Fruit fly (Drosophila melanogaster) whole organism, wandering third instar larva: ENCODE results near the gene 14-3-3epsilon.
A peak's percentile ranks its signal among the peaks of the same experiment; 100 is the strongest.

ENCODE experiments used
- Abd-B ChIP-seq: fragments of >200 bp; optimal IDR thresholded peaks from 2 replicates; lab custom pipeline; 2017; ENCODE audit warnings: missing biosample characterization, missing genetic modification characterization
- CG32264 ChIP-seq: fragments of 200-800 bp; sonication (Bioruptor generic); optimal IDR thresholded peaks from 2 replicates; lab custom pipeline; 2016; ENCODE audit warnings: missing biosample characterization, missing genetic modification characterization
- CG9705 ChIP-seq: fragments of 200-800 bp; sonication (Bioruptor generic); optimal IDR thresholded peaks from 2 replicates; lab custom pipeline; 2018; ENCODE audit warnings: missing biosample characterization, mild to moderate bottlenecking, missing genetic modification characterization
- CrebA ChIP-seq: fragments of 200-800 bp; sonication (Bioruptor generic); optimal IDR thresholded peaks from 2 replicates; lab custom pipeline; 2016; ENCODE audit warnings: missing biosample characterization, mild to moderate bottlenecking, missing genetic modification characterization, borderline replicate concordance
- Dfd ChIP-seq: fragments of >200 bp; optimal IDR thresholded peaks from 2 replicates; lab custom pipeline; 2017; ENCODE audit warnings: missing biosample characterization, missing genetic modification characterization
- Dif ChIP-seq: fragments of 200-275, 200-300 bp; sonication (Bioruptor generic); optimal IDR thresholded peaks from 2 replicates; lab custom pipeline; 2018; ENCODE audit warnings: missing biosample characterization, missing genetic modification characterization; ENCODE audit not compliant: partially characterized antibody
- GATAd ChIP-seq: sonication (Bioruptor generic); optimal IDR thresholded peaks from 2 replicates; lab custom pipeline; 2016; ENCODE audit warnings: missing biosample characterization, missing genetic modification characterization
- HLH106 ChIP-seq: fragments of 200-800 bp; optimal IDR thresholded peaks from 3 replicates; lab custom pipeline; 2019; ENCODE audit warnings: missing biosample characterization, mild to moderate bottlenecking, missing genetic modification characterization, moderate library complexity
- Hnf4 ChIP-seq: fragments of 200-800 bp; sonication (Bioruptor generic); optimal IDR thresholded peaks from 2 replicates; lab custom pipeline; 2016; ENCODE audit warnings: missing biosample characterization, mild to moderate bottlenecking, missing genetic modification characterization
- Hr78 ChIP-seq: fragments of >200 bp; optimal IDR thresholded peaks from 2 replicates; lab custom pipeline; 2017; ENCODE audit warnings: missing biosample characterization, missing genetic modification characterization
- Hr83 ChIP-seq: fragments of 200-300 bp; sonication (Bioruptor generic); optimal IDR thresholded peaks from 2 replicates; lab custom pipeline; 2016; ENCODE audit warnings: missing biosample characterization, mild to moderate bottlenecking, missing genetic modification characterization, moderate library complexity; ENCODE audit not compliant: poor library complexity, severe bottlenecking
- Jra ChIP-seq: sonication (Bioruptor generic); optimal IDR thresholded peaks from 2 replicates; lab custom pipeline; 2016; ENCODE audit warnings: missing biosample characterization, missing genetic modification characterization
- Mio ChIP-seq: sonication (Bioruptor generic); optimal IDR thresholded peaks from 2 replicates; lab custom pipeline; 2016; ENCODE audit warnings: missing biosample characterization, missing genetic modification characterization
- Myc ChIP-seq: fragments of >200 bp; optimal IDR thresholded peaks from 2 replicates; lab custom pipeline; 2017
- N ChIP-seq: fragments of >200 bp; optimal IDR thresholded peaks from 2 replicates; lab custom pipeline; 2018; ENCODE audit warnings: missing biosample characterization, missing external identifiers, missing genetic modification characterization
- OdsH ChIP-seq: fragments of 200-800 bp; sonication (Bioruptor generic); optimal IDR thresholded peaks from 2 replicates; lab custom pipeline; 2016; ENCODE audit warnings: missing biosample characterization, mild to moderate bottlenecking, missing genetic modification characterization
- Rel ChIP-seq, 2 experiments: fragments of 200-800 bp; sonication (Bioruptor generic) in 1 of 2; optimal IDR thresholded peaks; 2 replicates in 1 of 2; 3 replicates in 1 of 2; lab custom pipeline; 2016 to 2019; ENCODE audit warnings: mild to moderate bottlenecking in 2 of 2, missing biosample characterization in 2 of 2, missing genetic modification characterization in 2 of 2, moderate library complexity in 1 of 2
- Sp1 ChIP-seq: fragments of 200-800 bp; sonication (Bioruptor generic); optimal IDR thresholded peaks from 3 replicates; lab custom pipeline; 2019; ENCODE audit warnings: missing biosample characterization, mild to moderate bottlenecking, missing genetic modification characterization, moderate library complexity
- Vsx2 ChIP-seq: fragments of 200-300, 225-300 bp; sonication (Bioruptor generic); optimal IDR thresholded peaks from 2 replicates; lab custom pipeline; 2018; ENCODE audit warnings: missing biosample characterization, missing genetic modification characterization; ENCODE audit not compliant: partially characterized antibody
- br ChIP-seq: fragments of 200-800 bp; sonication (Bioruptor generic); optimal IDR thresholded peaks from 2 replicates; lab custom pipeline; 2016; ENCODE audit warnings: missing biosample characterization, missing genetic modification characterization
- brk ChIP-seq: fragments of 200-800 bp; sonication (Bioruptor generic); optimal IDR thresholded peaks from 2 replicates; lab custom pipeline; 2016; ENCODE audit warnings: missing biosample characterization, mild to moderate bottlenecking, missing genetic modification characterization
- dl ChIP-seq, 2 experiments: fragments of 175-275, 200-275 bp in 1 of 2; fragments of 200-275 bp in 1 of 2; sonication (Bioruptor generic); optimal IDR thresholded peaks; lab custom pipeline; 2018; ENCODE audit warnings: mild to moderate bottlenecking in 2 of 2, missing biosample characterization in 2 of 2, missing genetic modification characterization in 2 of 2, moderate library complexity in 2 of 2; ENCODE audit not compliant: partially characterized antibody in 2 of 2, insufficient read depth in 1 of 2
- dmrt93B ChIP-seq: fragments of 200-800 bp; sonication (Bioruptor generic); optimal IDR thresholded peaks from 2 replicates; lab custom pipeline; 2018; ENCODE audit warnings: missing biosample characterization, mild to moderate bottlenecking, missing genetic modification characterization
- dsf ChIP-seq: sonication (Bioruptor generic); optimal IDR thresholded peaks from 2 replicates; lab custom pipeline; 2016; ENCODE audit warnings: missing biosample characterization, missing genetic modification characterization, borderline replicate concordance
- ey ChIP-seq: fragments of 200-800 bp; sonication (Bioruptor generic); optimal IDR thresholded peaks from 2 replicates; lab custom pipeline; 2016; ENCODE audit warnings: missing biosample characterization, missing genetic modification characterization
- foxo ChIP-seq, 2 experiments: fragments of 200-800 bp; sonication (Bioruptor generic); optimal IDR thresholded peaks; 2 replicates in 1 of 2; 3 replicates in 1 of 2; lab custom pipeline; 2016 to 2017; ENCODE audit warnings: missing biosample characterization in 2 of 2, missing genetic modification characterization in 2 of 2
- fru ChIP-seq: fragments of 200-800 bp; sonication (Bioruptor generic); optimal IDR thresholded peaks from 3 replicates; lab custom pipeline; 2016; ENCODE audit warnings: missing biosample characterization, mild to moderate bottlenecking, missing genetic modification characterization
- h ChIP-seq: fragments of 200-800 bp; sonication (Bioruptor generic); optimal IDR thresholded peaks from 3 replicates; lab custom pipeline; 2016; ENCODE audit warnings: missing biosample characterization, mild to moderate bottlenecking, missing genetic modification characterization
- jim ChIP-seq: fragments of 175-275, 200-325 bp; sonication (Bioruptor generic); optimal IDR thresholded peaks from 2 replicates; lab custom pipeline; 2016; ENCODE audit warnings: missing biosample characterization, mild to moderate bottlenecking, missing genetic modification characterization
- lola ChIP-seq: fragments of >200 bp; optimal IDR thresholded peaks from 2 replicates; lab custom pipeline; 2017; ENCODE audit warnings: missing biosample characterization, missing genetic modification characterization
- pan ChIP-seq: fragments of >200 bp; optimal IDR thresholded peaks from 2 replicates; lab custom pipeline; 2017
- psq ChIP-seq: fragments of 200-800 bp; sonication (Bioruptor generic); optimal IDR thresholded peaks from 3 replicates; lab custom pipeline; 2017; ENCODE audit warnings: missing biosample characterization, mild to moderate bottlenecking, missing genetic modification characterization, moderate library complexity
- rgr ChIP-seq: fragments of 200-800 bp; sonication (Bioruptor generic); optimal IDR thresholded peaks from 3 replicates; lab custom pipeline; 2016; ENCODE audit warnings: missing biosample characterization, mild to moderate bottlenecking, missing genetic modification characterization
- sage ChIP-seq: fragments of 200-800 bp; sonication (Bioruptor generic); optimal IDR thresholded peaks from 2 replicates; lab custom pipeline; 2016; ENCODE audit warnings: missing biosample characterization, mild to moderate bottlenecking, missing genetic modification characterization
- sv ChIP-seq: fragments of 200-800 bp; sonication (Bioruptor generic); optimal IDR thresholded peaks from 3 replicates; lab custom pipeline; 2016; ENCODE audit warnings: missing biosample characterization, missing genetic modification characterization
- tai ChIP-seq: sonication (Bioruptor generic); optimal IDR thresholded peaks from 2 replicates; lab custom pipeline; 2016; ENCODE audit warnings: missing biosample characterization, missing genetic modification characterization
- usp ChIP-seq: fragments of >200 bp; optimal IDR thresholded peaks from 2 replicates; lab custom pipeline; 2017; ENCODE audit warnings: missing biosample characterization, missing genetic modification characterization
- woc ChIP-seq: sonication (Bioruptor generic); optimal IDR thresholded peaks from 2 replicates; lab custom pipeline; 2016; ENCODE audit warnings: missing biosample characterization, mild to moderate bottlenecking, missing genetic modification characterization

14-3-3epsilon gene

DNA sequence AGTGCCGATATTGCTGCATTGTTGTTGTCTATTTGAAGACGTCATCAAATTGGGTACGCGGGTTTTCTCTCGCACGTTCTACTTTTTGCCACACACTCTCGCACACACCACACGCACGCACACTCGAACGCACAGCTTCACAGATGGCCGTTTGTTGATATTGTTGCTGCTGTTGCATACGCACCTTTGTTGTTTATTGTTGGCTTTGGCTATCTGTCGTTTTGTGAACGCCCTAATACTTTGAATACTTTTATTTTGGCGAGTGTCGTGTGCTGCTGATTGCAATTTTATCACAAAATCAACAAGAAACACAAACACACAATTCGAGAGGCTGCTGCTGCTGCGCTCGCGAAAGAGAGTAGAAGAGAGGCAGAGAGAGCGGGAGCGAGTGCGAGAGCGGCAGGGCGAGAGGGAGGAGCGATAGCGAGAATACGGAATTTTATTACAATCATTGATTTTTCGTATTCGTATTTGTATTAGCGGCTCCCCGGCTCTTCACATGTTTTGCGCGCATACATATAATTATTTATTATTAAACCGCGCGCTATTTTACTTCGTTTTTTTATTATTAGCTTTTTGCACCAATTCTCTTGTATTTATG, 43.7 kb upstream of the 14-3-3epsilon start:
- TF ChIP-seq OdsH (GFP tag; lab: Kevin White, UChicago) (peak; percentile 52), HLH106 (tag; lab: Kevin White, UChicago) (peak; percentile 10), woc (GFP tag; lab: Kevin White, UChicago) (no peak), dl (GFP tag; optimal IDR thresholded peaks at IDR 0.05; lab: Kevin White, UChicago; ENCODE audit: insufficient read depth in 1 of 2, partially characterized antibody in 2 of 2) (peak; percentile 95 to 98), Rel (GFP tag; optimal IDR thresholded peaks at IDR 0.05; lab: Kevin White, UChicago) (peak; percentile 80), Rel (tag; optimal IDR thresholded peaks at IDR 0.05; lab: Kevin White, UChicago) (no peak), CG9705 (GFP tag; lab: Kevin White, UChicago) (no peak), sv (GFP tag; lab: Kevin White, UChicago) (no peak), Dif (GFP tag; lab: Kevin White, UChicago) (peak; percentile 99), Hnf4 (GFP tag; lab: Kevin White, UChicago) (peak; percentile 38), rgr (GFP tag; lab: Kevin White, UChicago) (peak; percentile 63), sage (GFP tag; lab: Kevin White, UChicago) (peak; percentile 65), psq (GFP tag; lab: Kevin White, UChicago) (no peak), Vsx2 (GFP tag; lab: Kevin White, UChicago) (peak; percentile 96), Hr78 (no peak), Jra (GFP tag; lab: Kevin White, UChicago) (peak; percentile 63), Sp1 (GFP tag; lab: Kevin White, UChicago) (peak; percentile 54), Hr83 (GFP tag; lab: Kevin White, UChicago) (peak; percentile 69), Abd-B (GFP tag; lab: Kevin White, UChicago) (no peak), Dfd (GFP tag; lab: Kevin White, UChicago) (no peak), fru (GFP tag; lab: Kevin White, UChicago) (peak; percentile 66), CrebA (no peak), ey (GFP tag; lab: Kevin White, UChicago) (no peak), brk (GFP tag; lab: Kevin White, UChicago) (peak; percentile 83), CG32264 (GFP tag; lab: Kevin White, UChicago) (peak; percentile 8), lola (no peak), GATAd (GFP tag; lab: Kevin White, UChicago) (no peak), N (GFP tag; lab: Kevin White, UChicago) (peak; percentile 28), pan (lab: Kevin White, UChicago) (no peak), jim (GFP tag; lab: Kevin White, UChicago) (no peak), usp (GFP tag; lab: Kevin White, UChicago) (no peak), Myc (no peak), dmrt93B (no peak), tai (no peak), dsf (GFP tag; lab: Kevin White, UChicago) (peak; percentile 64), foxo (GFP tag; optimal IDR thresholded peaks at IDR 0.05; lab: Kevin White, UChicago) (peak; percentile 37 to 76), br (peak; percentile 57), h (GFP tag; lab: Kevin White, UChicago) (peak; percentile 80), Mio (GFP tag; lab: Kevin White, UChicago) (no peak)

DNA sequence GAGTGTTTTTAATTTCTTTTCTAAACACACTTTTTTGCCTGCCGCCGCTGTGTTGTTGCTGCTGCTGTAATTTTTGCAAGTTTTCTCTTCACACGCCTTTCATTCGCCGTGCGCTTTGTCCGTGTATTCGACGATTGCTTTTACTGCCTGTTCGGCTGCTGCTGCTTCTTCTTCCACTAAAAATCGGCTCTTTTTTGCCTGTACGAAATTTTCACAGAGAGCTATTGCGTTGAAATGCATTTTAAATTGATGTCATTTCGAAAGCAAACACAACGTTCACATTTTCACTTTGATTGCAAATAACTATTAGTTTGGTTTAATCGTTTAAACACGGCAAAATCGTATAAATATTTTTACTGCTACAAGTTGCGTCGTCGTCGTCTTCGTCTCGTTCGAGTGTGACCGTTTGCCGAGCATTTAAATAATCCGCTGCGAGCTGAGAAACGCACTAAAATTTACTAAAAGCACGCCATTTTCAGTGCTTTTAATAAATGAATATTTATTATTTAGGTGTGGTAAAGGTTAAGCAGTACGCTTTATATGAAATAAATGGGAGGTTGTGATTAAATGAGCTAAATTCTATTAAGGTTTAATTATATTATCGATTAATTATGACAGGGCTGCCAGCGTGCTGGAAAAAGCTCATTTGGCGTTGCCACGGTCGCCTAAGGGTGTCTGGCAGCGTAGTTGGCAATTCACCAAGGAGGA, 43.0 kb upstream of the 14-3-3epsilon start, which contains the start of the genes Ssdp and CG7985:
Gene Ssdp, minus strand, starts transcription at position 419 of the 708 bp plus-strand sequence.
Gene CG7985, plus strand, starts transcription at position 681 of the 708 bp plus-strand sequence.
- TF ChIP-seq dl (GFP tag; optimal IDR thresholded peaks at IDR 0.05; lab: Kevin White, UChicago; ENCODE audit: insufficient read depth in 1 of 2, partially characterized antibody in 2 of 2) (no peak), woc (GFP tag; lab: Kevin White, UChicago) (peak; percentile 2), psq (GFP tag; lab: Kevin White, UChicago) (peak; percentile 97), tai (no peak), dmrt93B (no peak), jim (GFP tag; lab: Kevin White, UChicago) (no peak), Hr83 (GFP tag; lab: Kevin White, UChicago) (no peak), HLH106 (tag; lab: Kevin White, UChicago) (no peak), Vsx2 (GFP tag; lab: Kevin White, UChicago) (peak; percentile 11), Rel (GFP tag; optimal IDR thresholded peaks at IDR 0.05; lab: Kevin White, UChicago) (no peak), Rel (tag; optimal IDR thresholded peaks at IDR 0.05; lab: Kevin White, UChicago) (no peak), h (GFP tag; lab: Kevin White, UChicago) (peak; percentile 31), lola (no peak), br (peak; percentile 3), Mio (GFP tag; lab: Kevin White, UChicago) (no peak), sage (GFP tag; lab: Kevin White, UChicago) (no peak), CG32264 (GFP tag; lab: Kevin White, UChicago) (no peak), usp (GFP tag; lab: Kevin White, UChicago) (no peak), GATAd (GFP tag; lab: Kevin White, UChicago) (no peak)
